Worm (Caenorhabditis elegans): Measurements from ENCODE around the gene F25B4.8.

The F25B4.8 gene

ce11 chrV:5695635-5696034 is 4.1 kb upstream of the F25B4.8 start:
- TF ChIP-seq sptf-1 (tag; optimal IDR thresholded peaks at IDR 0.05) = no peak
- no peak for TF ChIP-seq nhr-76 (tag; optimal IDR thresholded peaks at IDR 0.05)
- no peak for TF ChIP-seq ceh-39 (tag; optimal IDR thresholded peaks at IDR 0.05)
- TF ChIP-seq unc-39 (tag; optimal IDR thresholded peaks at IDR 0.05) = no peak
- TF ChIP-seq M03D4.4 (tag; optimal IDR thresholded peaks at IDR 0.05) = no peak
- TF ChIP-seq bed-3 (GFP tag; optimal IDR thresholded peaks at IDR 0.05) = no peak
- TF ChIP-seq mep-1 (tag; optimal IDR thresholded peaks at IDR 0.05) = no peak
- no peak for TF ChIP-seq drap-1 (GFP tag; optimal IDR thresholded peaks at IDR 0.05)
- no peak for TF ChIP-seq flh-1 (GFP tag; optimal IDR thresholded peaks at IDR 0.05)
- TF ChIP-seq ceh-43 (GFP tag; optimal IDR thresholded peaks at IDR 0.05) = no peak
- TF ChIP-seq tbx-8 (GFP tag; optimal IDR thresholded peaks at IDR 0.05) = no peak
- no peak for TF ChIP-seq hlh-1 (tag; optimal IDR thresholded peaks at IDR 0.05)
- TF ChIP-seq zip-8 (tag; optimal IDR thresholded peaks at IDR 0.05) = no peak
- no peak for TF ChIP-seq pha-4 (tag; optimal IDR thresholded peaks at IDR 0.05)
- no peak for TF ChIP-seq nhr-28 (tag; optimal IDR thresholded peaks at IDR 0.05)
- TF ChIP-seq mls-2 (tag; optimal IDR thresholded peaks at IDR 0.05) = no peak

DNA sequence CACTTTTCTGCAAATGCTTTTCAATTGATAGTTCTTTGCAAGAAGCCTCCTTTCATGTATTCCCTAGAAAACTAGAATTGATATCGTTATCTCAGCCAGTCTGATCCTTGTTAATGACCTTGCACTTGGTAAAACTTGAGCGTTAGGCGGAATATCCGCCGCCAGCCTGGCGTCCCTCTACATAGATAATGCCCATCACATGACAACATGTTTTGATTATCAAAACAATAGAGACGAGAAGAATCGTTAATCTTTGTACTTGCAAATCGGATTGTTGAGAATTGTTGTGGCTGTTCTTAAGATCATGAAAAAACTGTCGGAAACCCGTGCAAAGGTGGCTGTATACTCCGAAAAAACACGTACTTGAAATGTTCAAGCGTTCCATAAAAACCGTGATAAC is 2.1 kb upstream of the F25B4.8 start:
- no peak for TF ChIP-seq ces-1 (GFP tag; optimal IDR thresholded peaks at IDR 0.05)
- TF ChIP-seq nhr-12 (tag; optimal IDR thresholded peaks at IDR 0.05) = no peak
- no peak for TF ChIP-seq unc-120 (tag; optimal IDR thresholded peaks at IDR 0.05; ENCODE audit: poor library complexity, severe bottlenecking)
- no peak for TF ChIP-seq pha-4 (tag; optimal IDR thresholded peaks at IDR 0.05)
- TF ChIP-seq unc-39 (tag; optimal IDR thresholded peaks at IDR 0.05) = no peak
- no peak for TF ChIP-seq lin-13 (tag; optimal IDR thresholded peaks at IDR 0.05)
- TF ChIP-seq bed-3 (GFP tag; optimal IDR thresholded peaks at IDR 0.05) = no peak
- TF ChIP-seq nhr-28 (tag; optimal IDR thresholded peaks at IDR 0.05) = no peak
- no peak for TF ChIP-seq ham-2 (GFP tag; optimal IDR thresholded peaks at IDR 0.05)
- TF ChIP-seq sem-2 (GFP tag; optimal IDR thresholded peaks at IDR 0.05) = no peak
- no peak for TF ChIP-seq sptf-1 (tag; optimal IDR thresholded peaks at IDR 0.05)
- no peak for TF ChIP-seq M03D4.4 (tag; optimal IDR thresholded peaks at IDR 0.05)
- TF ChIP-seq unc-62 (GFP tag; optimal IDR thresholded peaks at IDR 0.05) = no peak
- no peak for TF ChIP-seq blmp-1 (tag; optimal IDR thresholded peaks at IDR 0.05)
- TF ChIP-seq mls-2 (tag; optimal IDR thresholded peaks at IDR 0.05) = no peak
- TF ChIP-seq nhr-76 (tag; optimal IDR thresholded peaks at IDR 0.05) = no peak

DNA sequence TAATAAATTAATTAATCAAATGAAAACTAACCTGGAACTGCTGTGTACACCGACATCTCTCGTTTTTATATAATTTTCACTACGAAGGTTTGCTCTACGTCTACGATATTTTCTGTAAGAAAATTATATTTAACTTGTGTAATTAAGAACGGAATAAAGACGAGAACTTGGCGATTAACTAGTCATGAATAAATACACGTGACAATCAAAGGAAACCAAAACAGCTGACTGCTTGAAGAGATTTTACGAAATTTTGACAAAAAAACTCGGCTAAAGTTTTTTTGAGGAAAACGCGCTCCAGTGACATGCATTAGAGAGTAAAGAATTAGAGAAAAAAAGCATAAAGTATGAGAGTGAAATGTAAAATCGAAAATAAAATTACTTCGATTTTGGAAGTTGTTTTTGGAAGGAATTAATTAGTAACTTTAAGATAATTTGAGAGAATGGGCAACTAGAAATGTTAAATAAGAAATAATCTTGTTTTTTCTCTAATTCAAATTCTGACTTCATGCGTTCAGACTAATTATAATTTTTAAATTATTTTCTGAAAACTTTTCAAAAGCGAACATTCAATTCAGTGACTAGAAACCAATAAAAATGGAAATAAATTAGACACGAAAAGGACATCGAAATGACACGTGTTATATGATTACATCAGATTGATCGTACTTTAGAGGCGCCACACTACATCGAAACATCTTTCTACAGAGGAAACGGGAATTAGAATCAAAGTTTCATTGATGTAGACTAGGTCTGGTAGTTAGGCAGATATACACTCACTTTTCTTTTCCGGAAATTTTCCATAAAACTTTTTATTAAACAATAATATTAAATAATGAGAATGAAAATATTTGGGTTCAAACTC is 4.2 kb downstream of the F25B4.8 start, which contains the start of gene F25B4.7:
Gene F25B4.7, minus strand, starts transcription at position 112 of the 865 bp plus-strand sequence.
- TF ChIP-seq ces-1 (GFP tag; optimal IDR thresholded peaks at IDR 0.05) = peak; percentile 52
- no peak for TF ChIP-seq sptf-1 (tag; optimal IDR thresholded peaks at IDR 0.05)

DNA sequence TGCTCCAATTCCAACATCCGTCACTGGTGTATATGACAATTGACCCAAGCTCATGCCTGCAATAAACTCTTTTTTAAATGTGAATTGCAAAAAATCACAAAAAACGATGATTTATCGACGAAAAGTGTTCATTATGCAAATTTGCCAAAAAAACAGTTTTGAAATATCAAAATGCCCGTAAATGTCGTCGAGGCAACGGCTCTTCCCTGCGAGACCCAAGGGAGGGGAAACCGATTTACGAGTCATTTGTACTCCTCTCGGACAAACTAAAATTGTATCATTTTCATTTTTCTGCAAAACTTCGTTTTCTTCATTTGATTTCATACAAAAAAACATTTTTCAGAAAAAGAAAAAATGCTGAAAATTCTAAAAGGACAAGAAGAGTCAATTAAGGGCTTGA is 7.0 kb downstream of the F25B4.8 start, which contains the start of the genes hmgs-1 and F25B4.4:
Gene hmgs-1, minus strand, starts transcription at position 56 of the 400 bp plus-strand sequence.
Gene F25B4.4, plus strand, starts transcription at position 340 of the 400 bp plus-strand sequence.
- peak; percentile 31 for TF ChIP-seq mls-2 (tag; optimal IDR thresholded peaks at IDR 0.05)
- no peak for TF ChIP-seq ztf-11 (tag; optimal IDR thresholded peaks at IDR 0.05)
- no peak for TF ChIP-seq sem-2 (GFP tag; optimal IDR thresholded peaks at IDR 0.05)
- TF ChIP-seq ceh-83 (GFP tag; optimal IDR thresholded peaks at IDR 0.05) = no peak
- no peak for TF ChIP-seq unc-39 (tag; optimal IDR thresholded peaks at IDR 0.05)
- no peak for TF ChIP-seq zip-8 (tag; optimal IDR thresholded peaks at IDR 0.05)
- no peak for TF ChIP-seq ham-2 (GFP tag; optimal IDR thresholded peaks at IDR 0.05)
- peak; percentile 85 for TF ChIP-seq ces-1 (GFP tag; optimal IDR thresholded peaks at IDR 0.05)
- peak; percentile 83 for TF ChIP-seq lsy-2 (tag; optimal IDR thresholded peaks at IDR 0.05)
- no peak for TF ChIP-seq elt-1 (tag; optimal IDR thresholded peaks at IDR 0.05; ENCODE audit: borderline replicate concordance, insufficient read depth)
- no peak for TF ChIP-seq nhr-12 (tag; optimal IDR thresholded peaks at IDR 0.05)
- TF ChIP-seq flh-1 (GFP tag; optimal IDR thresholded peaks at IDR 0.05) = no peak
- TF ChIP-seq unc-120 (tag; optimal IDR thresholded peaks at IDR 0.05; ENCODE audit: poor library complexity, severe bottlenecking) = peak; percentile 98
- TF ChIP-seq mep-1 (tag; optimal IDR thresholded peaks at IDR 0.05) = peak; percentile 95
- no peak for TF ChIP-seq elt-3 (tag; optimal IDR thresholded peaks at IDR 0.05)
- TF ChIP-seq sptf-1 (tag; optimal IDR thresholded peaks at IDR 0.05) = peak; percentile 42
- TF ChIP-seq mab-5 (tag; optimal IDR thresholded peaks at IDR 0.05) = peak; percentile 15
- TF ChIP-seq ceh-39 (tag; optimal IDR thresholded peaks at IDR 0.05) = peak; percentile 45
- peak; percentile 87 for TF ChIP-seq lin-13 (tag; optimal IDR thresholded peaks at IDR 0.05)
- TF ChIP-seq snpc-4 (tag; optimal IDR thresholded peaks at IDR 0.05) = no peak
- TF ChIP-seq nhr-237 (tag; optimal IDR thresholded peaks at IDR 0.05) = peak; percentile 91
- no peak for TF ChIP-seq nhr-76 (tag; optimal IDR thresholded peaks at IDR 0.05)
- no peak for TF ChIP-seq blmp-1 (tag; optimal IDR thresholded peaks at IDR 0.05)
- TF ChIP-seq lin-32 (GFP tag; optimal IDR thresholded peaks at IDR 0.05) = no peak
- peak; percentile 26 for TF ChIP-seq hlh-1 (tag; optimal IDR thresholded peaks at IDR 0.05)
- peak; percentile 32 for TF ChIP-seq drap-1 (GFP tag; optimal IDR thresholded peaks at IDR 0.05)
- TF ChIP-seq nhr-28 (tag; optimal IDR thresholded peaks at IDR 0.05) = no peak
- TF ChIP-seq nhr-2 (tag; optimal IDR thresholded peaks at IDR 0.05) = peak; percentile 47
- no peak for TF ChIP-seq M03D4.4 (tag; optimal IDR thresholded peaks at IDR 0.05)
- TF ChIP-seq tbx-8 (GFP tag; optimal IDR thresholded peaks at IDR 0.05) = no peak
- TF ChIP-seq bed-3 (GFP tag; optimal IDR thresholded peaks at IDR 0.05) = no peak
- no peak for TF ChIP-seq cnd-1 (tag; optimal IDR thresholded peaks at IDR 0.05)
- TF ChIP-seq unc-62 (GFP tag; optimal IDR thresholded peaks at IDR 0.05) = peak; percentile 27
- no peak for TF ChIP-seq ceh-43 (GFP tag; optimal IDR thresholded peaks at IDR 0.05)
- TF ChIP-seq pha-4 (tag; optimal IDR thresholded peaks at IDR 0.05) = peak; percentile 71

Data from whole organism, mixed stage, embryonic.